Worm (Caenorhabditis elegans): ENCODE data around the gene C15F1.8.

DNA sequence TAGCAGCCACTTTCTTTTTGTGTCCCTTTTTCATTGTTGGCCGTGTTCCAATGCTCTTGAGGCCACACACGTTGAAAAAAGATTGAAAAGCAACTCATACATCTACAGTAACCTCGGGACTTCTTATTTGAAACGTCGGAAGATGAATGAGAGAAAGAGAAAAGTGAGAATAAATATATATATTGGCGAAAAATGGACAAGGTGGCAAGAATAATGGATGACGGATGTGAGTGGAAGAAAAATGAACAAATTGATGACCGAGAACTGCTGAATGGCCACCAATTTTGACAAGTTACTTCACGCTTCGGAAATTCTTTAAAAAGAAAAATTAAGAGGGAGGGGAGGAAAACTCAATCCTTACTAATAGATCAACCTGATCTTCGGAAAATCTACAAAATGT is 19.5 kb downstream of the C15F1.8 start:
- TF ChIP-seq ceh-82 (tag; optimal IDR thresholded peaks at IDR 0.05) (no peak), ceh-28 (tag; optimal IDR thresholded peaks at IDR 0.05) (no peak), nhr-11 (tag; optimal IDR thresholded peaks at IDR 0.05) (no peak), pha-4 (tag; optimal IDR thresholded peaks at IDR 0.05) (no peak), nhr-67 (tag; optimal IDR thresholded peaks at IDR 0.05) (no peak), egl-27 (tag; optimal IDR thresholded peaks at IDR 0.05) (no peak), elt-1 (tag; optimal IDR thresholded peaks at IDR 0.05) (no peak), nhr-237 (tag; optimal IDR thresholded peaks at IDR 0.05) (no peak), aly-2 (tag; optimal IDR thresholded peaks at IDR 0.05) (no peak), fos-1 (tag; optimal IDR thresholded peaks at IDR 0.05) (no peak), pqm-1 (tag; optimal IDR thresholded peaks at IDR 0.05) (no peak)

Data from whole organism, L3 larva.